Worm (Caenorhabditis elegans) whole organism, early embryonic: ENCODE results near the gene K01D12.1.
"Not testable (repeated sequence)": the region's sequence is repeated elsewhere in the genome, so short reads cannot be mapped to it uniquely, and the experiment has no call there.

Source experiments
- B0310.2 ChIP-seq: sonication (generic microtip); optimal IDR thresholded peaks from 2 replicates; lab custom pipeline; 2016; ENCODE audit warnings: mild to moderate bottlenecking, missing genetic modification characterization, missing compliant biosample characterization
- F13C5.2 ChIP-seq: sonication (generic microtip); optimal IDR thresholded peaks from 2 replicates; lab custom pipeline; 2017; ENCODE audit warnings: mild to moderate bottlenecking, missing genetic modification characterization, inconsistent platforms, missing compliant biosample characterization
- aly-1 ChIP-seq: sonication (generic microtip); optimal IDR thresholded peaks from 2 replicates; lab custom pipeline; 2016; ENCODE audit warnings: missing genetic modification characterization, missing compliant biosample characterization
- ama-1 ChIP-seq: fragments of 150-350 bp; optimal IDR thresholded peaks from 2 replicates; lab custom pipeline; 2014
- ceh-13 ChIP-seq: fragments of 200-800 bp; sonication (Bioruptor generic); optimal IDR thresholded peaks from 2 replicates; lab custom pipeline; 2018; ENCODE audit warnings: mild to moderate bottlenecking, missing genetic modification characterization, missing compliant biosample characterization
- ceh-36 ChIP-seq: sonication (generic microtip); optimal IDR thresholded peaks from 2 replicates; lab custom pipeline; 2016; ENCODE audit warnings: missing genetic modification characterization, inconsistent platforms, missing compliant biosample characterization
- ets-7 ChIP-seq: sonication (generic microtip); optimal IDR thresholded peaks from 2 replicates; lab custom pipeline; 2016; ENCODE audit warnings: missing genotype, missing genetic modification characterization, missing compliant biosample characterization
- flt-1 ChIP-seq: fragments of 200-800 bp; sonication (Bioruptor generic); IDR thresholded peaks from 2 replicates; pipeline ENCODE4 v1.3.6; 2022; ENCODE audit warnings: missing genetic modification characterization, missing compliant biosample characterization
- hmbx-1 ChIP-seq: sonication (generic microtip); optimal IDR thresholded peaks from 2 replicates; lab custom pipeline; 2016; ENCODE audit warnings: mild to moderate bottlenecking, missing genetic modification characterization, missing compliant biosample characterization
- hmg-4 ChIP-seq: fragments of 200-800 bp; sonication (Bioruptor generic); optimal IDR thresholded peaks from 2 replicates; lab custom pipeline; 2018; ENCODE audit warnings: mild to moderate bottlenecking, missing genetic modification characterization, missing compliant biosample characterization
- hnd-1 ChIP-seq: sonication (generic microtip); optimal IDR thresholded peaks from 2 replicates; lab custom pipeline; 2016; ENCODE audit warnings: missing genetic modification characterization, missing compliant biosample characterization
- pes-1 ChIP-seq: fragments of 200-800 bp; sonication (Bioruptor generic); IDR thresholded peaks from 2 replicates; pipeline ENCODE4 v1.3.6; 2022; ENCODE audit warnings: missing genetic modification reagents, missing genetic modification characterization, missing compliant biosample characterization
- scrt-1 ChIP-seq: fragments of 200-800 bp; sonication (Bioruptor generic); IDR thresholded peaks from 2 replicates; pipeline ENCODE4 v1.3.6; 2022; ENCODE audit warnings: missing genetic modification characterization, missing compliant biosample characterization
- sea-1 ChIP-seq: fragments of 200-800 bp; sonication (Bioruptor generic); conservative IDR thresholded peaks from 2 replicates; pipeline ENCODE4 v1.3.6; 2022; ENCODE audit warnings: missing genetic modification characterization, missing compliant biosample characterization
- tbx-11 ChIP-seq: fragments of 200-800 bp; sonication (Bioruptor generic); IDR thresholded peaks from 2 replicates; pipeline ENCODE4 v1.3.6; 2022; ENCODE audit warnings: missing genetic modification characterization, missing compliant biosample characterization
- tbx-37 ChIP-seq: fragments of 200-800 bp; sonication (Bioruptor generic); conservative IDR thresholded peaks from 2 replicates; pipeline ENCODE4 v1.3.6; 2022; ENCODE audit warnings: missing genetic modification reagents, missing genetic modification characterization, missing compliant biosample characterization
- tra-4 ChIP-seq: sonication (generic microtip); optimal IDR thresholded peaks from 2 replicates; lab custom pipeline; 2017; ENCODE audit warnings: missing genetic modification characterization, missing compliant biosample characterization

The K01D12.1 gene

DNA sequence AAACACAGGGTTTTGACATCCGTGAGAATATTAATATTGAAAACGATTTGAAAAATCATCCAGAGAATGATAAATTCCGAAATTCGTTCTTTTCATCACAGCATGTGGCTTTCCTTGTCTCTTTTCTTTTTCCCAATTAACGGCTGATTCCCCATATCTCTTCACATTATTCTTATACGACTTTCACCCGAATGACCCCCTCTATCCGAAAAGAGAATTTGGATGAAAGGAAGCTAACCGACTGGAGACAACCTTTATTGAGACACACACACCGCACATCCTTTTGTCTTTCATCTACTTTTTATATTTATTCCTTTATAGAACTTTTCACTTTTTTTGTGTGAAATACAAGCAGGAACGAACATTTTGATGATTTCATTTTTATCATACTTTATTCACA is 19.7 kb upstream of the K01D12.1 start:
- TF ChIP-seq flt-1 (GFP tag; lab: Robert Waterston, UW) (no peak), pes-1 (no peak), ets-7 (no peak), sea-1 (no peak), ceh-13 (GFP tag; lab: Kevin White, UChicago) (no peak), hmbx-1 (tag; lab: Kevin White, UChicago) (no peak), tbx-37 (GFP tag; lab: Robert Waterston, UW) (no peak), tra-4 (no peak), ceh-36 (tag; lab: Kevin White, UChicago) (no peak), F13C5.2 (tag; lab: Kevin White, UChicago) (no peak), B0310.2 (tag; lab: Kevin White, UChicago) (no peak), ama-1 (no peak), hnd-1 (tag; lab: Kevin White, UChicago) (no peak)

- no peak for TF ChIP-seq tbx-11 (GFP tag; lab: Robert Waterston, UW)
- TF ChIP-seq scrt-1 (GFP tag; lab: Robert Waterston, UW), result no peak
- TF ChIP-seq tra-4, result no peak
- no peak for TF ChIP-seq hmbx-1 (tag; lab: Kevin White, UChicago)
- TF ChIP-seq aly-1 (tag; lab: Kevin White, UChicago), result no peak
- TF ChIP-seq B0310.2 (tag; lab: Kevin White, UChicago), result no peak
- TF ChIP-seq pes-1, result no peak
- TF ChIP-seq F13C5.2 (tag; lab: Kevin White, UChicago), result no peak
- TF ChIP-seq sea-1, result no peak
- TF ChIP-seq hmg-4 (GFP tag; lab: Kevin White, UChicago), result no peak
Observed at ce11 chrV:12358347-12358746, 19.0 kb upstream of the K01D12.1 start, which contains the start of gene F23H12.5. Gene F23H12.5 (plus strand): TSS chrV:12358647.

DNA sequence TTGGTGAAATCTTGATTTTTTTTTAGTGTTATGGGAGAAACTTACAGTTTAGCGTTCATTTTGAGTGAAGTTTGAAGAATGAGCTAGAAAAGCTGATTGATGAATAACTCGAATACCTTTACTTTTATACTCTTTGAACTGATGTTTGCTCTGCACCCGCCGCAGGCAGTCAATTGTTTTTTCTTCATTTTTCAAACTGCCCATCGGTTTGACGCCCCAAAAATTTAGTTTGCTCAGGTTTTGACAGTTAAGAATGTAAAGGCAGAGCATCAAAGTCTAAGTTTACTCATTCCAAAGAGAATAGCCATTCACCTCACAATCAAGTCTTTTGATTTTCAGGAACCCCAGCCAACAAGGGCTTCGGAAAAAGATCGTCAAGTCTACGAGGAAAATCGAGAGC is 15.7 kb upstream of the K01D12.1 start, which contains the start of gene fipr-1:
Gene fipr-1 (minus strand): TSS at position 101 of the 400 bp plus-strand sequence.
- TF ChIP-seq ama-1, result no peak
- no peak for TF ChIP-seq ceh-36 (tag; lab: Kevin White, UChicago)

DNA sequence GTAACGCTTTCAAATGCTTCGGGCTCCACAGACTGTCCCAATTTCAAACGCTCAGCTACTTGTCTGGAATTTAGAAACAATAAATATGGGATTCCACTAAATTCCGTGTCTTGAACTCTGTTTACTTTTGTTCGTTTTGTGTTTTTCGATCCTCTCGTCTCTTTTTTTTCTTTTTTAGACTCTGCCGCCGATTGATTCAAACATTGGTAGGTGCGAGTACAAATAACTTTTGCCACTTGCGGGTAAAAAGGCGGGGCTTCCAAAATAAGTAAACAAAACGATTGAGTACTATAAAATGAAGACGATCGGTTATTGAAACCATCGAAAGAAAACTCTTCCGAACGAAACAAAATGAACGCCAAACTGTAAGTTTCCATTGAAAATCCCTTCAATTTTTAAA is 12.3 kb upstream of the K01D12.1 start, which contains the start of gene fipr-2:
Gene fipr-2 (plus strand): TSS at position 245 of the 400 bp plus-strand sequence.
- TF ChIP-seq tra-4 (no peak), pes-1 (no peak), hnd-1 (tag; lab: Kevin White, UChicago) (no peak), scrt-1 (GFP tag; lab: Robert Waterston, UW) (no peak), ama-1 (no peak)

- TF ChIP-seq ceh-36 (tag; lab: Kevin White, UChicago) (no peak), aly-1 (tag; lab: Kevin White, UChicago) (no peak), tbx-11 (GFP tag; lab: Robert Waterston, UW) (no peak), hmbx-1 (tag; lab: Kevin White, UChicago) (no peak), hnd-1 (tag; lab: Kevin White, UChicago) (no peak), tbx-37 (GFP tag; lab: Robert Waterston, UW) (no peak), ceh-13 (GFP tag; lab: Kevin White, UChicago) (no peak), sea-1 (no peak), tra-4 (no peak), flt-1 (GFP tag; lab: Robert Waterston, UW) (no peak)
Observed at ce11 chrV:12369437-12369836, 7.9 kb upstream of the K01D12.1 start, which contains the start of gene gcy-13. Gene gcy-13 (minus strand): TSS chrV:12369537.

- no peak for TF ChIP-seq tbx-11 (GFP tag; lab: Robert Waterston, UW)
- no peak for TF ChIP-seq hnd-1 (tag; lab: Kevin White, UChicago)
- no peak for TF ChIP-seq tbx-37 (GFP tag; lab: Robert Waterston, UW)
- TF ChIP-seq ama-1, result no peak
- TF ChIP-seq B0310.2 (tag; lab: Kevin White, UChicago), result no peak
- no peak for TF ChIP-seq hmg-4 (GFP tag; lab: Kevin White, UChicago)
- TF ChIP-seq aly-1 (tag; lab: Kevin White, UChicago), result no peak
- no peak for TF ChIP-seq hmbx-1 (tag; lab: Kevin White, UChicago)
- no peak for TF ChIP-seq tra-4
- no peak for TF ChIP-seq flt-1 (GFP tag; lab: Robert Waterston, UW)
Observed at ce11 chrV:12371386-12371785, 6.0 kb upstream of the K01D12.1 start, which contains the start of gene F23H12.7. Gene F23H12.7 (plus strand): TSS chrV:12371686.

DNA sequence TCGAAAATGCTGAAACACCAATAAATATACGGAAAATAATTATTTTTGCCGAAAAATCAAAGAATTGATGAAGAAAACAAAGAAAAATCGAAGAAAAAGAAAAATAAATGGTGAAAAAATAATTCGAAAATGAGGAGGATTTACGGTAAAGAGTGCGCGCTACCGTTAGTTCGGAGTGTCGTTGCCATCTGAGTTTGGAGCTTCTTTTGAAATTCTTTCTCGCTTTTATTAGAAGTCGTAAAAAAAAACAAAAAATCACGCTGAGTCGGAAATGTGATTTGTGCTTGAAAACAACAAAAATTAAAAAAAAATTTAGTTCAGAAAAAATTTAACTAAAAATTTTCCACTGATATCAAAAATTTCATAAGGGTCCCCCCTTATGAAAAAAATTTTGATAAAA is 3.1 kb upstream of the K01D12.1 start, which contains the start of gene F23H12.10:
Gene F23H12.10 (minus strand): TSS at position 12 of the 400 bp plus-strand sequence.
- not testable (repeated sequence) for TF ChIP-seq ceh-36 (tag; lab: Kevin White, UChicago); ceh-13 (GFP tag; lab: Kevin White, UChicago); ets-7

DNA sequence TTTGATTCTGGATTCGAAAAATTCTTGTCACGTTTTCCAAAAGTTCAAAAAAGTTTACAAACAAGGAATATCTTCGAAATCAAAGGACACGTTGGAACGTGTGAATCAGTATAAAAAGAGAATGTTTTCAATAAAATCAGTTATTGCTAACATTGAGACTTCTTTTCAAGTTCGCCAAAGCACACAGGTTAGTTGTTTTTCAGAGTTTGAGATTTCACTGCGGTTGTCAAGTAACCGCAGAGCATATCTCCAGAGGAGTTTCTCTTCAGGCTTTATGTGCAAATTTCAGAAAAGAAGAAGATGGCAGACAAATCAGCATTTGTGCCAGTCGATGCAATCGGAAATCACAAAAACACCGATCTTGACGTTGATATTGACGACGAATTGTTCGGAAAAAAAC is 8.8 kb downstream of the K01D12.1 start, which contains the start of gene K01D12.15:
Gene K01D12.15 (plus strand): TSS at position 301 of the 400 bp plus-strand sequence.
- TF ChIP-seq scrt-1 (GFP tag; lab: Robert Waterston, UW) (no peak), pes-1 (no peak), tbx-37 (GFP tag; lab: Robert Waterston, UW) (no peak), ceh-36 (tag; lab: Kevin White, UChicago) (no peak), hnd-1 (tag; lab: Kevin White, UChicago) (no peak), tbx-11 (GFP tag; lab: Robert Waterston, UW) (no peak), ama-1 (no peak)

DNA sequence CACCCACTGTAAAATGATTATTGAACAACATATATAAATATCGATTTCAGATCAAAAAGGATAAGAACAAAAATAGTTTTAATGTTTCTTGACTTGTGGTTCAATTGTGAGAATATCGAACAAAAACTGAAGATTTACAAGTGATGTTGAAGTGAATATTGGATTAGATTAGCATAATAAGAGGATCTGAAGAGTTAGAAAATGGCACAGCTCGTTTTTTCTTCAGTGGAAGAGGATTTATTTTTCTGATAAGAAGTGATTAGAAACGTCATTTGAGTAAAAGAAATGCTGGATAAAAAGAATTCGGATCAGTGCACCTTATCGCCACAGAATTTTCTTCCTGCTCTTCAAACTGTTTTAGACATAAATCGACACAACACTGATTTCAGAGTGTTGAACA is 18.3 kb downstream of the K01D12.1 start, which contains the start of gene twk-14:
Gene twk-14 (minus strand): TSS at position 8 of the 400 bp plus-strand sequence.
- TF ChIP-seq flt-1 (GFP tag; lab: Robert Waterston, UW), result no peak
